Fruit fly (Drosophila melanogaster): Measurements from ENCODE around the gene CG12502.

dm6 chr3L:883786-884185, 18.6 kb downstream of the CG12502 start:
- TF ChIP-seq CTCF (optimal IDR thresholded peaks at IDR 0.05) (no peak), CG8478 (optimal IDR thresholded peaks at IDR 0.05) (no peak)

Data from S2 (cell line).